Fruit fly (Drosophila melanogaster) whole organism, adult: Measurements from ENCODE around the gene CG9166.

ENCODE experiments used
- CG11617 ChIP-seq: fragments of 200-800 bp; sonication (Bioruptor generic); optimal IDR thresholded peaks from 2 replicates; lab custom pipeline; 2017; ENCODE audit warnings: mild to moderate bottlenecking, missing biosample characterization, missing genetic modification reagents, missing genetic modification characterization
- CG12768 ChIP-seq: fragments of 200-800 bp; sonication (Bioruptor generic); optimal IDR thresholded peaks from 2 replicates; lab custom pipeline; 2017; ENCODE audit warnings: missing biosample characterization, missing genetic modification characterization, mild to moderate bottlenecking, moderate library complexity, missing genetic modification reagents
- CG14711 ChIP-seq: fragments of 200-800 bp; sonication (Bioruptor generic); optimal IDR thresholded peaks from 2 replicates; lab custom pipeline; 2018; ENCODE audit warnings: missing biosample characterization, mild to moderate bottlenecking, missing genetic modification characterization, moderate library complexity
- CG1620 ChIP-seq: fragments of 200-800 bp; sonication (Bioruptor generic); optimal IDR thresholded peaks from 2 replicates; lab custom pipeline; 2016; ENCODE audit warnings: missing biosample characterization, missing genetic modification characterization
- CG33017 ChIP-seq: fragments of 200-800 bp; sonication (Bioruptor generic); optimal IDR thresholded peaks from 2 replicates; lab custom pipeline; 2018; ENCODE audit warnings: missing biosample characterization, mild to moderate bottlenecking, missing genetic modification characterization, moderate library complexity
- CG5204 ChIP-seq: fragments of 200-800 bp; sonication (Bioruptor generic); optimal IDR thresholded peaks from 2 replicates; lab custom pipeline; 2016; ENCODE audit warnings: missing biosample characterization, missing genetic modification characterization
- CG7045 ChIP-seq: fragments of 200-800 bp; sonication (Bioruptor generic); optimal IDR thresholded peaks from 2 replicates; lab custom pipeline; 2017; ENCODE audit warnings: missing biosample characterization, mild to moderate bottlenecking, missing genetic modification characterization
- CG7101 ChIP-seq: fragments of 200-800 bp; sonication (Bioruptor generic); optimal IDR thresholded peaks from 2 replicates; lab custom pipeline; 2018; ENCODE audit warnings: missing biosample characterization, mild to moderate bottlenecking, missing genetic modification characterization, moderate library complexity
- Clk ChIP-seq: fragments of 200-800 bp; sonication (Bioruptor generic); optimal IDR thresholded peaks from 2 replicates; lab custom pipeline; 2017; ENCODE audit warnings: missing biosample characterization, missing genetic modification characterization
- Crg-1 ChIP-seq: fragments of 200-800 bp; sonication (Bioruptor generic); optimal IDR thresholded peaks from 2 replicates; lab custom pipeline; 2016; ENCODE audit warnings: missing biosample characterization, missing genetic modification characterization
- Hr96 ChIP-seq: fragments of 200-800 bp; sonication (Bioruptor generic); optimal IDR thresholded peaks from 2 replicates; lab custom pipeline; 2016; ENCODE audit warnings: missing biosample characterization, missing genetic modification characterization
- Mnt ChIP-seq: fragments of 200-800 bp; sonication (Bioruptor generic); optimal IDR thresholded peaks from 2 replicates; lab custom pipeline; 2016; ENCODE audit warnings: missing biosample characterization, mild to moderate bottlenecking, missing genetic modification characterization
- bab1 ChIP-seq: fragments of 200-800 bp; sonication (Bioruptor generic); optimal IDR thresholded peaks from 3 replicates; lab custom pipeline; 2019; ENCODE audit warnings: missing biosample characterization, mild to moderate bottlenecking, missing genetic modification characterization, moderate library complexity
- cic ChIP-seq: fragments of 200-800 bp; sonication (Bioruptor generic); optimal IDR thresholded peaks from 2 replicates; lab custom pipeline; 2017; ENCODE audit warnings: missing biosample characterization, mild to moderate bottlenecking, missing genetic modification characterization, moderate library complexity
- cnc ChIP-seq, 2 experiments: fragments of >200 bp; optimal IDR thresholded peaks; 2 replicates each; lab custom pipeline; 2017
- kay ChIP-seq: fragments of 200-800 bp; sonication (Bioruptor generic); peaks from one replicate; lab custom pipeline; 2016; ENCODE audit warnings: missing biosample characterization, missing genetic modification characterization, borderline replicate concordance
- ovo ChIP-seq: fragments of 200-800 bp; sonication (Bioruptor generic); optimal IDR thresholded peaks from 2 replicates; lab custom pipeline; 2016; ENCODE audit warnings: missing biosample characterization, missing genetic modification characterization
- pad ChIP-seq: fragments of 200-800 bp; sonication (Bioruptor generic); optimal IDR thresholded peaks from 3 replicates; lab custom pipeline; 2017; ENCODE audit warnings: missing biosample characterization, missing genetic modification characterization, mild to moderate bottlenecking, moderate library complexity, missing genetic modification reagents
- tj ChIP-seq: fragments of 200-800 bp; sonication (Bioruptor generic); optimal IDR thresholded peaks from 3 replicates; lab custom pipeline; 2017; ENCODE audit warnings: missing biosample characterization, mild to moderate bottlenecking, missing genetic modification characterization, moderate library complexity
- toe ChIP-seq: fragments of 200-800 bp; sonication (Bioruptor generic); optimal IDR thresholded peaks from 2 replicates; lab custom pipeline; 2016; ENCODE audit warnings: missing biosample characterization, missing genetic modification characterization

Gene CG9166

DNA sequence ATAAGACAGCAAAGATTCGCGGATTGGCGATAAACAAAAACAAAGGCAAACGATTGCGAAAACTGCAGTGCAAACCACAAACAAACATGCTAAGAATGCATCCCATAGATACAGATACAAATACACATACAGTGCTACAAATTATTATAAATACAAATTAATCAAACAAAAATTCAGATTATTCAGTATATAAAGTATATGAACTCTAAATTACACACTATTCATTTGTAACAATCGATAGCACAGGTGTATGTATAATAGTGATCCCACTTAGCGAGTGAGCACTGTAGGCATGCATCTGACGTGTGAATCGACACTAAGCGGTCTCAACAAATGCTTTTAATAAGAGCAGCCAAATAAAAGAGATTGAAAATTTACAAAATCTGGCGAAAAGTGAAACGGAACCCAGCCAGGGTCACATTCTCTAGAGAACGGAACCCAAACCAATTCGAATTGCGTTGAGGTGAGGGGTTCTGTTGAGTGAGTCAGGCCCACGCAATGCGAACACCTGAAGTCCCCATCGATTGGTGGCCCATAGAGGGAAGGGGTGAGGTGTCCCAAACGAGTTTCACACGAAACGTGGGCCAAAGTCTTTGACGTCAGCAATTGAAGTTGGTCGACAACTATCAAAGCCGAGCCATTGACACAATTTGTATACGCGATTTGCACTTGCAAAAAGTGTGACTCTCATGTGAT, 23.7 kb downstream of the CG9166 start:
- no peak for TF ChIP-seq Hr96 (GFP tag; lab: Kevin White, UChicago)
- no peak for TF ChIP-seq cic (GFP tag; lab: Kevin White, UChicago)
- TF ChIP-seq CG7101 (tag; lab: Kevin White, UChicago), result peak; percentile 38
- TF ChIP-seq kay (GFP tag; lab: Kevin White, UChicago), result peak; percentile 25
- no peak for TF ChIP-seq CG12768 (GFP tag; lab: Kevin White, UChicago)
- peak; percentile 9 for TF ChIP-seq CG11617 (GFP tag; lab: Kevin White, UChicago)
- peak; percentile 55 for TF ChIP-seq bab1 (GFP tag; lab: Kevin White, UChicago)
- TF ChIP-seq CG33017 (tag; lab: Kevin White, UChicago), result peak; percentile 57
- TF ChIP-seq CG5204 (GFP tag; lab: Kevin White, UChicago), result peak; percentile 50
- TF ChIP-seq tj (GFP tag; lab: Kevin White, UChicago), result peak; percentile 40

- TF ChIP-seq toe (GFP tag; lab: Kevin White, UChicago) (no peak), bab1 (GFP tag; lab: Kevin White, UChicago) (no peak), CG33017 (tag; lab: Kevin White, UChicago) (no peak), CG11617 (GFP tag; lab: Kevin White, UChicago) (no peak), tj (GFP tag; lab: Kevin White, UChicago) (no peak), Clk (GFP tag; lab: Kevin White, UChicago) (no peak), CG1620 (GFP tag; lab: Kevin White, UChicago) (no peak), Hr96 (GFP tag; lab: Kevin White, UChicago) (no peak), cnc (optimal IDR thresholded peaks at IDR 0.05; lab: Kevin White, UChicago) (no peak), CG7101 (tag; lab: Kevin White, UChicago) (no peak), pad (GFP tag; lab: Kevin White, UChicago) (no peak), CG7045 (GFP tag; lab: Kevin White, UChicago) (no peak), Crg-1 (GFP tag; lab: Kevin White, UChicago) (no peak), ovo (GFP tag; lab: Kevin White, UChicago) (no peak), CG12768 (GFP tag; lab: Kevin White, UChicago) (no peak), cic (GFP tag; lab: Kevin White, UChicago) (no peak), CG5204 (GFP tag; lab: Kevin White, UChicago) (no peak)
These were observed 25.3 kb downstream of the CG9166 start for dm6 chr3L:1376014-1376745.

- TF ChIP-seq ovo (GFP tag; lab: Kevin White, UChicago), result no peak
- no peak for TF ChIP-seq CG7101 (tag; lab: Kevin White, UChicago)
- no peak for TF ChIP-seq Crg-1 (GFP tag; lab: Kevin White, UChicago)
- TF ChIP-seq CG12768 (GFP tag; lab: Kevin White, UChicago), result no peak
- TF ChIP-seq CG14711, result no peak
- TF ChIP-seq Clk (GFP tag; lab: Kevin White, UChicago), result no peak
- no peak for TF ChIP-seq Hr96 (GFP tag; lab: Kevin White, UChicago)
- TF ChIP-seq bab1 (GFP tag; lab: Kevin White, UChicago), result no peak
- no peak for TF ChIP-seq CG1620 (GFP tag; lab: Kevin White, UChicago)
- no peak for TF ChIP-seq kay (GFP tag; lab: Kevin White, UChicago)
- no peak for TF ChIP-seq CG7045 (GFP tag; lab: Kevin White, UChicago)
- no peak for TF ChIP-seq cic (GFP tag; lab: Kevin White, UChicago)
- no peak for TF ChIP-seq Mnt (GFP tag; lab: Kevin White, UChicago)
- TF ChIP-seq pad (GFP tag; lab: Kevin White, UChicago), result no peak
- TF ChIP-seq CG11617 (GFP tag; lab: Kevin White, UChicago), result no peak
- no peak for TF ChIP-seq tj (GFP tag; lab: Kevin White, UChicago)
- no peak for TF ChIP-seq toe (GFP tag; lab: Kevin White, UChicago)
These were observed 27.3 kb downstream of the CG9166 start for dm6 chr3L:1378098-1378645.

- TF ChIP-seq cic (GFP tag; lab: Kevin White, UChicago), result no peak
- TF ChIP-seq Crg-1 (GFP tag; lab: Kevin White, UChicago), result no peak
- peak; percentile 30 for TF ChIP-seq CG5204 (GFP tag; lab: Kevin White, UChicago)
These were observed 28.1 kb downstream of the CG9166 start for dm6 chr3L:1378862-1379543.

DNA sequence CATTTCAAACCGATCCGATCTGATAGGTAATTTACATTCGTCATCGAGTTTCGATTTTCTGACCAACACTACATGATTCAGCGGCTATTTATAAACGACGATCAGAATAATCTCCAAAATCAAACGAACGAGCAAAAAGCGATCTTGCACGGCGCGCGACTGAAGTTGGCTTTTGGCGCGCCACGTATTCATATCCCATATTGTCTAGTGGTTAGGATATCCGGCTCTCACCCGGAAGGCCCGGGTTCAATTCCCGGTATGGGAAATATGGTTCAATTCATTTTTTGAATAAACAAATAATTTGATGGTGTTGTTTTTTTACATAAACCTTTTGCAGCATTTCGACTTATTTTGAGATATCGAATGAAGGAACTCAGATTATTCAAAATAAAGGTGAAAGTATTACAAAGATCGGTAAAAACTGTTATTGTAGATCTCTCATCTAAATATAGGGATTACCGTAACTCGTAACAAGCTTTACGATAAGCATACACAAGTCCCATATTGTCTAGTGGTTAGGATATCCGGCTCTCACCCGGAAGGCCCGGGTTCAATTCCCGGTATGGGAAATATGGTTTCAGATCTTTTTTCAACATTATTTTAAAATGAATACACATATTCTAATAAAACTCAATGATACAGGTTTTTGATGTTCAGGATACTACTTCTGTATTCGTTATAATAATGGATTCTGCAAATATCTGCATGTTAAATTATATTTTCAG, 29.0 kb downstream of the CG9166 start:
- TF ChIP-seq kay (GFP tag; lab: Kevin White, UChicago) (peak; percentile 40), CG14711 (no peak)
